Fruit fly (Drosophila melanogaster): ENCODE data around the gene RluA-2.

Gene RluA-2

DNA sequence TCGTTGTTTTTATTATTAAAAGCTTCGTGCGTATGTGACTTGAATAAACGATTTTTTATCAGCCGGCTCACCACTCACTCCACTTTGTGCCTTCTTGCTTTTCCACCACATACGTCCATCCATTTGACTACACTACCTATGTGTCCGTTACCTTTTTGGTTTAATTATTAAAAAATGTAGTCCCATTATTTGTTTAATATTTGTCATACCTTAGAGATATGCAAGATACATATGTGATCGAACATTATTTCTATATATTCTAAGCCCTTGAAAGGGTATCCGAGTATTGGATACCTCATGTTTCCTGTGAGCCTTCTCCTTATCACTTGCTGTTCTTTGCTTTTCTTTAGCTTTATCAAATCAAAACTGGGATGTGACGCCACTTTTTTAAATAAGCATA is 42.4 kb downstream of the RluA-2 start (continued):
- peak; percentile 28; the same call in 1 of the 3 replicates for TF ChIP-seq Aef1 (GFP tag; IDR thresholded peaks at IDR 0.05)
- no peak for TF ChIP-seq CG7963 (GFP tag; IDR thresholded peaks at IDR 0.05; ENCODE audit: partially characterized antibody)
- TF ChIP-seq Dad (GFP tag; optimal IDR thresholded peaks at IDR 0.05), result no peak
- no peak for TF ChIP-seq vnd (GFP tag; IDR thresholded peaks at IDR 0.05; ENCODE audit: partially characterized antibody)
- TF ChIP-seq CG11398 (GFP tag; optimal IDR thresholded peaks at IDR 0.05), result no peak
- TF ChIP-seq Nf-YC (tag; optimal IDR thresholded peaks at IDR 0.05), result no peak
- TF ChIP-seq CG14667 (GFP tag; IDR thresholded peaks at IDR 0.05), result peak; percentile 37; the same call in 1 of the 2 replicates
- peak; percentile 47; the same call in 2 of the 4 replicates for TF ChIP-seq Gug (GFP tag; IDR thresholded peaks at IDR 0.05)
- no peak for TF ChIP-seq ap (GFP tag; IDR thresholded peaks at IDR 0.05)
- no peak for TF ChIP-seq stwl (tag; optimal IDR thresholded peaks at IDR 0.05)
- TF ChIP-seq CG4360 (GFP tag; IDR thresholded peaks at IDR 0.05), result no peak
- TF ChIP-seq pnt (GFP tag; optimal IDR thresholded peaks at IDR 0.05), result peak; percentile 34
- TF ChIP-seq CG11695 (GFP tag; IDR thresholded peaks at IDR 0.05), result peak; percentile 68; the same call in 2 of the 3 replicates
- TF ChIP-seq tup (GFP tag; optimal IDR thresholded peaks at IDR 0.05), result no peak
- peak; percentile 8 for TF ChIP-seq CG1602 (GFP tag; optimal IDR thresholded peaks at IDR 0.05)
- TF ChIP-seq CG10147 (GFP tag; optimal IDR thresholded peaks at IDR 0.05), result peak; percentile 45
- no peak for TF ChIP-seq crp (GFP tag; optimal IDR thresholded peaks at IDR 0.05)
- 0 out of 2 replicates have a peak, but pooled peaks have one; percentile 13 for TF ChIP-seq sim (GFP tag; IDR thresholded peaks at IDR 0.05)
- TF ChIP-seq CG9932 (GFP tag; IDR thresholded peaks at IDR 0.05), result 0 out of 2 replicates have a peak, but pooled peaks have one; percentile 12
- TF ChIP-seq CG10565 (GFP tag; optimal IDR thresholded peaks at IDR 0.05), result no peak
- TF ChIP-seq CG4282 (GFP tag; optimal IDR thresholded peaks at IDR 0.05), result no peak
- no peak for TF ChIP-seq Stat92E (GFP tag; optimal IDR thresholded peaks at IDR 0.05)
- TF ChIP-seq YL-1 (GFP tag; optimal IDR thresholded peaks at IDR 0.05), result no peak
- TF ChIP-seq mam (GFP tag; optimal IDR thresholded peaks at IDR 0.05), result peak; percentile 60
- no peak for TF ChIP-seq zf30C (GFP tag; optimal IDR thresholded peaks at IDR 0.05)
- TF ChIP-seq CG13424 (tag; optimal IDR thresholded peaks at IDR 0.05), result peak; percentile 57
- TF ChIP-seq CG8478 (optimal IDR thresholded peaks at IDR 0.05), result no peak
- peak; percentile 55 for TF ChIP-seq Oli (tag; optimal IDR thresholded peaks at IDR 0.05)
- no peak for TF ChIP-seq sna (GFP tag; IDR thresholded peaks at IDR 0.05; ENCODE audit: partially characterized antibody)
- no peak for TF ChIP-seq bbx (GFP tag; IDR thresholded peaks at IDR 0.05; ENCODE audit: partially characterized antibody)
- TF ChIP-seq maf-S (GFP tag; optimal IDR thresholded peaks at IDR 0.05), result peak; percentile 16
- TF ChIP-seq Atf-2 (GFP tag; optimal IDR thresholded peaks at IDR 0.05), result peak; percentile 36
- TF ChIP-seq dmrt11E (tag; optimal IDR thresholded peaks at IDR 0.05), result no peak
- peak; percentile 68 for TF ChIP-seq CG7839 (tag; optimal IDR thresholded peaks at IDR 0.05)
- peak; percentile 76 for TF ChIP-seq slbo (GFP tag; IDR thresholded peaks at IDR 0.05)
- TF ChIP-seq pum (GFP tag; optimal IDR thresholded peaks at IDR 0.05), result peak; percentile 9
- TF ChIP-seq hkb (optimal IDR thresholded peaks at IDR 0.05), result no peak
- TF ChIP-seq hkb (GFP tag; IDR thresholded peaks at IDR 0.05), result peak; percentile 73
- no peak for TF ChIP-seq Hmx (GFP tag; optimal IDR thresholded peaks at IDR 0.05)
- TF ChIP-seq Deaf1 (tag; optimal IDR thresholded peaks at IDR 0.05), result peak; percentile 38
- TF ChIP-seq cwo (GFP tag; optimal IDR thresholded peaks at IDR 0.05), result peak; percentile 64
- TF ChIP-seq CG7928 (GFP tag; optimal IDR thresholded peaks at IDR 0.05), result no peak
- no peak for TF ChIP-seq Dfd (GFP tag; optimal IDR thresholded peaks at IDR 0.05)
- peak; percentile 24; the same call in 1 of the 3 replicates for TF ChIP-seq so (GFP tag; IDR thresholded peaks at IDR 0.05)
- peak; percentile 21 for TF ChIP-seq CG10274 (GFP tag; optimal IDR thresholded peaks at IDR 0.05)
- TF ChIP-seq Sry-δ (GFP tag; optimal IDR thresholded peaks at IDR 0.05), result no peak
- peak; percentile 19 for TF ChIP-seq sqz (GFP tag; optimal IDR thresholded peaks at IDR 0.05)
- 0 out of 3 replicates have a peak, but pooled peaks have one; percentile 49 for TF ChIP-seq CG7357 (GFP tag; IDR thresholded peaks at IDR 0.05)
- TF ChIP-seq eve (GFP tag; optimal IDR thresholded peaks at IDR 0.05), result peak in 1 of 2 experiments; percentile 66
- peak; percentile 21 for TF ChIP-seq CG1792 (GFP tag; optimal IDR thresholded peaks at IDR 0.05)
- peak; percentile 21 to 37 for TF ChIP-seq Pdp1 (GFP tag; optimal IDR thresholded peaks at IDR 0.05)
